Worm (Caenorhabditis elegans): ENCODE measurements around the gene F28D1.6.

ce11 chrIV:12335248-12335647 lies 49.7 kb downstream of the F28D1.6 start:
- TF ChIP-seq nhr-237 (tag; optimal IDR thresholded peaks at IDR 0.05), result no peak
- TF ChIP-seq blmp-1 (tag; optimal IDR thresholded peaks at IDR 0.05), result no peak
- no peak for TF ChIP-seq ztf-11 (tag; optimal IDR thresholded peaks at IDR 0.05)

All from whole organism, mixed stage, embryonic.